Worm (Caenorhabditis elegans) whole organism, L2 larva: Measurements from ENCODE around the gene str-33.

Experiments used
- C34F6.9 ChIP-seq: fragments of 150-350 bp; optimal IDR thresholded peaks from 2 replicates; lab custom pipeline; 2014; ENCODE audit warnings: missing biosample characterization, missing genetic modification characterization
- R02D3.7 ChIP-seq: fragments of 150-350 bp; optimal IDR thresholded peaks from 2 replicates; lab custom pipeline; 2014; ENCODE audit warnings: missing biosample characterization, missing genetic modification characterization
- Y55F3AM.14 ChIP-seq: fragments of 200-800 bp; sonication (Bioruptor generic); optimal IDR thresholded peaks from 2 replicates; lab custom pipeline; 2018; ENCODE audit warnings: mild to moderate bottlenecking, missing genetic modification characterization, missing compliant biosample characterization
- ZK546.5 ChIP-seq: sonication (generic microtip); optimal IDR thresholded peaks from 2 replicates; lab custom pipeline; 2017; ENCODE audit warnings: missing biosample characterization, missing genetic modification characterization
- aly-2 ChIP-seq: fragments of 150-350 bp; optimal IDR thresholded peaks from 2 replicates; lab custom pipeline; 2014; ENCODE audit warnings: missing biosample characterization, missing genetic modification characterization
- blmp-1 ChIP-seq: sonication (generic microtip); optimal IDR thresholded peaks from 2 replicates; lab custom pipeline; 2017; ENCODE audit warnings: missing genetic modification characterization, mild to moderate bottlenecking, missing compliant biosample characterization, antibody characterized with exemption, moderate library complexity; ENCODE audit not compliant: insufficient read depth
- ceh-16 ChIP-seq: fragments of 150-350 bp; optimal IDR thresholded peaks from 2 replicates; lab custom pipeline; 2014; ENCODE audit warnings: missing biosample characterization, missing genetic modification characterization
- ceh-82 ChIP-seq: fragments of 150-350 bp; optimal IDR thresholded peaks from 2 replicates; lab custom pipeline; 2014; ENCODE audit warnings: missing biosample characterization, missing genetic modification characterization
- crh-2 ChIP-seq: sonication (generic microtip); optimal IDR thresholded peaks from 2 replicates; lab custom pipeline; 2017; ENCODE audit warnings: missing biosample characterization, missing genetic modification characterization
- dmd-4 ChIP-seq: sonication (generic microtip); optimal IDR thresholded peaks from 2 replicates; lab custom pipeline; 2017; ENCODE audit warnings: missing biosample characterization, missing genetic modification characterization
- egl-27 ChIP-seq: sonication (generic microtip); optimal IDR thresholded peaks from 3 replicates; lab custom pipeline; 2017; ENCODE audit warnings: missing biosample characterization, missing genetic modification reagents, missing genetic modification characterization
- elt-3 ChIP-seq: sonication (generic microtip); optimal IDR thresholded peaks from 2 replicates; lab custom pipeline; 2017; ENCODE audit warnings: missing biosample characterization, missing genetic modification characterization
- lin-11 ChIP-seq: fragments of 150-350 bp; sonication (generic microtip); optimal IDR thresholded peaks from 2 replicates; lab custom pipeline; 2014; ENCODE audit warnings: missing biosample characterization, missing genetic modification characterization, inconsistent platforms, mixed read lengths
- lin-13 ChIP-seq: fragments of 150-350 bp; optimal IDR thresholded peaks from 2 replicates; lab custom pipeline; 2014; ENCODE audit warnings: missing biosample characterization, missing genetic modification reagents, missing genetic modification characterization
- lin-39 ChIP-seq: fragments of 150-350 bp; optimal IDR thresholded peaks from 2 replicates; lab custom pipeline; 2014; ENCODE audit warnings: missing biosample characterization, missing genetic modification reagents, missing genetic modification characterization
- lsy-2 ChIP-seq, 2 experiments: fragments of 150-350 bp in 1 of 2; sonication (generic microtip) in 1 of 2; optimal IDR thresholded peaks; 2 replicates each; lab custom pipeline; 2014 to 2017; ENCODE audit warnings: missing biosample characterization in 2 of 2, missing genetic modification characterization in 2 of 2
- mab-5 ChIP-seq: fragments of 150-350 bp; optimal IDR thresholded peaks from 2 replicates; lab custom pipeline; 2014; ENCODE audit warnings: missing biosample characterization, missing genetic modification characterization
- mbf-1 ChIP-seq: sonication (generic microtip); optimal IDR thresholded peaks from 2 replicates; lab custom pipeline; 2017; ENCODE audit warnings: missing biosample characterization, missing genetic modification characterization
- mdl-1 ChIP-seq, 2 experiments: fragments of 150-350 bp in 1 of 2; sonication (generic microtip) in 1 of 2; optimal IDR thresholded peaks; 2 replicates each; lab custom pipeline; 2017; ENCODE audit warnings: missing biosample characterization in 2 of 2, missing genetic modification characterization in 2 of 2
- nhr-10 ChIP-seq: sonication (generic microtip); optimal IDR thresholded peaks from 2 replicates; lab custom pipeline; 2017; ENCODE audit warnings: missing biosample characterization, missing genetic modification characterization
- nhr-11 ChIP-seq: fragments of 150-350 bp; optimal IDR thresholded peaks from 2 replicates; lab custom pipeline; 2014; ENCODE audit warnings: missing biosample characterization, missing genetic modification characterization
- nhr-12 ChIP-seq: fragments of 150-350 bp; optimal IDR thresholded peaks from 2 replicates; lab custom pipeline; 2014; ENCODE audit warnings: missing biosample characterization, missing genetic modification characterization
- nhr-129 ChIP-seq: fragments of 150-350 bp; optimal IDR thresholded peaks from 2 replicates; lab custom pipeline; 2014; ENCODE audit warnings: missing biosample characterization, missing genetic modification characterization
- nhr-237 ChIP-seq: fragments of 150-350 bp; optimal IDR thresholded peaks from 2 replicates; lab custom pipeline; 2014; ENCODE audit warnings: missing biosample characterization, missing genetic modification characterization
- nhr-6 ChIP-seq: fragments of 150-350 bp; optimal IDR thresholded peaks from 2 replicates; lab custom pipeline; 2014; ENCODE audit warnings: missing biosample characterization, missing genetic modification characterization
- nhr-77 ChIP-seq: fragments of 150-350 bp; optimal IDR thresholded peaks from 2 replicates; lab custom pipeline; 2014; ENCODE audit warnings: missing biosample characterization, missing genetic modification characterization
- peb-1 ChIP-seq: fragments of 150-350 bp; optimal IDR thresholded peaks from 2 replicates; lab custom pipeline; 2014; ENCODE audit warnings: missing biosample characterization, missing genetic modification characterization
- sem-4 ChIP-seq: fragments of 150-350 bp; optimal IDR thresholded peaks from 2 replicates; lab custom pipeline; 2014; ENCODE audit warnings: missing biosample characterization, missing genetic modification reagents, missing genetic modification characterization
- skn-1 ChIP-seq: sonication (generic microtip); optimal IDR thresholded peaks from 2 replicates; lab custom pipeline; 2017; ENCODE audit warnings: missing biosample characterization, missing genetic modification characterization
- sma-3 ChIP-seq: sonication (generic microtip); optimal IDR thresholded peaks from 2 replicates; lab custom pipeline; 2016; ENCODE audit warnings: missing genetic modification reagents, missing genetic modification characterization, missing compliant biosample characterization
- sma-9 ChIP-seq, 2 experiments: fragments of 150-350 bp in 1 of 2; sonication (generic microtip) in 1 of 2; optimal IDR thresholded peaks; 2 replicates each; lab custom pipeline; 2014 to 2016; ENCODE audit warnings: missing genetic modification characterization in 2 of 2, mild to moderate bottlenecking in 1 of 2, missing biosample characterization in 1 of 2, missing compliant biosample characterization in 1 of 2, missing genetic modification reagents in 1 of 2, moderate library complexity in 1 of 2
- snpc-4 ChIP-seq: fragments of 150-350 bp; optimal IDR thresholded peaks from 2 replicates; lab custom pipeline; 2014; ENCODE audit warnings: missing biosample characterization, missing genetic modification characterization
- unc-39 ChIP-seq: fragments of 150-350 bp; optimal IDR thresholded peaks from 2 replicates; lab custom pipeline; 2014; ENCODE audit warnings: missing biosample characterization, missing genetic modification characterization
- zag-1 ChIP-seq: fragments of 150-350 bp; optimal IDR thresholded peaks from 2 replicates; lab custom pipeline; 2014; ENCODE audit warnings: missing biosample characterization, missing genetic modification characterization
- ztf-1 ChIP-seq: fragments of 200-800 bp; sonication (Bioruptor generic); conservative IDR thresholded peaks from 2 replicates; pipeline ENCODE4 v1.3.6; 2022; ENCODE audit warnings: missing genetic modification characterization, missing compliant biosample characterization
- ztf-11 ChIP-seq: sonication (generic microtip); optimal IDR thresholded peaks from 2 replicates; lab custom pipeline; 2017; ENCODE audit warnings: missing biosample characterization, missing genetic modification characterization
- ztf-4 ChIP-seq: fragments of 150-350 bp; optimal IDR thresholded peaks from 2 replicates; lab custom pipeline; 2014; ENCODE audit warnings: missing biosample characterization, missing genetic modification characterization

Gene str-33

ce11 chrV:2728236-2728635 is at the start of gene str-33:
str-33 (plus strand) TSS chrV:2728536.
- no peak for TF ChIP-seq C34F6.9 (tag; lab: Kevin White, UChicago)
- no peak for TF ChIP-seq nhr-11 (tag; lab: Kevin White, UChicago)
- no peak for TF ChIP-seq nhr-10 (tag; lab: Kevin White, UChicago)
- no peak for TF ChIP-seq sma-3
- no peak for TF ChIP-seq mdl-1 (tag; optimal IDR thresholded peaks at IDR 0.05; lab: Kevin White, UChicago)
- TF ChIP-seq nhr-6 (tag; lab: Kevin White, UChicago): no peak
- TF ChIP-seq dmd-4 (tag; lab: Kevin White, UChicago): no peak
- no peak for TF ChIP-seq nhr-237 (tag; lab: Kevin White, UChicago)
- TF ChIP-seq ceh-16 (tag; lab: Kevin White, UChicago): no peak
- TF ChIP-seq elt-3 (tag; lab: Kevin White, UChicago): no peak
- TF ChIP-seq nhr-77 (tag; lab: Kevin White, UChicago): no peak
- TF ChIP-seq unc-39 (tag; lab: Kevin White, UChicago): no peak
- no peak for TF ChIP-seq ZK546.5 (tag; lab: Kevin White, UChicago)
- TF ChIP-seq skn-1 (tag; lab: Kevin White, UChicago): no peak
- TF ChIP-seq peb-1 (tag; lab: Kevin White, UChicago): no peak
- TF ChIP-seq aly-2 (tag; lab: Kevin White, UChicago): no peak
- TF ChIP-seq, all 48 proteins: peak for 0

ce11 chrV:2683497-2683896 is 44.8 kb upstream of the str-33 start:
- TF ChIP-seq sem-4 (tag; lab: Kevin White, UChicago): no peak
- no peak for TF ChIP-seq aly-2 (tag; lab: Kevin White, UChicago)
- no peak for TF ChIP-seq lin-11
- no peak for TF ChIP-seq blmp-1
- TF ChIP-seq ceh-82: no peak
- no peak for TF ChIP-seq egl-27 (tag; lab: Kevin White, UChicago)
- no peak for TF ChIP-seq zag-1
- no peak for TF ChIP-seq dmd-4 (tag; lab: Kevin White, UChicago)
- no peak for TF ChIP-seq sma-3
- TF ChIP-seq mbf-1 (tag; lab: Kevin White, UChicago): no peak
- TF ChIP-seq nhr-129 (tag; lab: Kevin White, UChicago): no peak
- no peak for TF ChIP-seq elt-3 (tag; lab: Kevin White, UChicago)
- no peak for TF ChIP-seq unc-39 (tag; lab: Kevin White, UChicago)
- TF ChIP-seq ceh-16 (tag; lab: Kevin White, UChicago): no peak
- no peak for TF ChIP-seq lin-39

ce11 chrV:2684227-2684626 is 44.1 kb upstream of the str-33 start:
- TF ChIP-seq nhr-11 (tag; lab: Kevin White, UChicago) (no peak), R02D3.7 (no peak), lin-13 (GFP tag; lab: Kevin White, UChicago) (no peak), sma-9 (GFP tag; optimal IDR thresholded peaks at IDR 0.05; lab: Kevin White, UChicago) (no peak), sma-9 (tag; optimal IDR thresholded peaks at IDR 0.05; lab: Kevin White, UChicago) (no peak), ceh-82 (no peak), peb-1 (tag; lab: Kevin White, UChicago) (no peak), lsy-2 (tag; optimal IDR thresholded peaks at IDR 0.05; lab: Kevin White, UChicago) (no peak), mab-5 (tag; lab: Kevin White, UChicago) (no peak), ztf-4 (no peak), Y55F3AM.14 (GFP tag; lab: Kevin White, UChicago) (no peak), crh-2 (tag; lab: Kevin White, UChicago) (no peak), elt-3 (tag; lab: Kevin White, UChicago) (no peak), ztf-11 (tag; lab: Kevin White, UChicago) (no peak), nhr-12 (tag; lab: Kevin White, UChicago) (no peak)

- TF ChIP-seq nhr-12 (tag; lab: Kevin White, UChicago) (no peak), Y55F3AM.14 (GFP tag; lab: Kevin White, UChicago) (no peak), crh-2 (tag; lab: Kevin White, UChicago) (no peak), snpc-4 (tag; lab: Kevin White, UChicago) (no peak), dmd-4 (tag; lab: Kevin White, UChicago) (no peak), zag-1 (no peak), ztf-1 (GFP tag; lab: Robert Waterston, UW) (no peak), nhr-77 (tag; lab: Kevin White, UChicago) (no peak), lin-13 (GFP tag; lab: Kevin White, UChicago) (no peak), lin-39 (no peak), blmp-1 (no peak), C34F6.9 (tag; lab: Kevin White, UChicago) (no peak), lin-11 (no peak), sem-4 (tag; lab: Kevin White, UChicago) (no peak), nhr-6 (tag; lab: Kevin White, UChicago) (no peak), ztf-4 (no peak), mdl-1 (tag; optimal IDR thresholded peaks at IDR 0.05; lab: Kevin White, UChicago) (no peak)
These were observed 39.8 kb upstream of the str-33 start for ce11 chrV:2688562-2688961.
